Worm (Caenorhabditis elegans) whole organism, L1 larva: Measurements from ENCODE around the gene catp-4.

Experiments used
- C04F5.9 ChIP-seq: sonication (generic microtip); optimal IDR thresholded peaks from 2 replicates; lab custom pipeline; 2016; ENCODE audit warnings: missing genetic modification characterization, missing compliant biosample characterization
- C34B4.2 ChIP-seq: sonication (generic microtip); optimal IDR thresholded peaks from 2 replicates; lab custom pipeline; 2017; ENCODE audit warnings: mild to moderate bottlenecking, missing genetic modification characterization, missing compliant biosample characterization
- aha-1 ChIP-seq: fragments of 150-350 bp; optimal IDR thresholded peaks from 2 replicates; lab custom pipeline; 2014; ENCODE audit warnings: missing biosample characterization, missing genetic modification characterization
- aly-2 ChIP-seq: fragments of 150-350 bp; optimal IDR thresholded peaks from 2 replicates; lab custom pipeline; 2014; ENCODE audit warnings: missing biosample characterization, missing genetic modification characterization
- blmp-1 ChIP-seq: fragments of 150-350 bp; optimal IDR thresholded peaks from 2 replicates; lab custom pipeline; 2014; ENCODE audit warnings: missing biosample characterization, missing genetic modification characterization
- ceh-63 ChIP-seq: fragments of 200-800 bp; sonication (Bioruptor generic); optimal IDR thresholded peaks from 2 replicates; lab custom pipeline; 2018; ENCODE audit warnings: mild to moderate bottlenecking, missing genetic modification characterization, missing compliant biosample characterization
- ceh-8 ChIP-seq: fragments of 200-800 bp; sonication (Bioruptor generic); optimal IDR thresholded peaks from 2 replicates; lab custom pipeline; 2018; ENCODE audit warnings: mild to moderate bottlenecking, missing genetic modification characterization, moderate library complexity, missing compliant biosample characterization
- ceh-82 ChIP-seq, 3 experiments: fragments of 150-350 bp in 1 of 3; sonication (generic microtip) in 2 of 3; optimal IDR thresholded peaks; 2 replicates each; lab custom pipeline; 2014 to 2017; ENCODE audit warnings: missing biosample characterization in 3 of 3, missing genetic modification characterization in 3 of 3
- ceh-88 ChIP-seq: fragments of 200-800 bp; sonication (Bioruptor generic); IDR thresholded peaks from 2 replicates; pipeline ENCODE4 v1.3.6; 2022; ENCODE audit warnings: missing genetic modification characterization, missing compliant biosample characterization
- ces-1 ChIP-seq: fragments of 150-350 bp; optimal IDR thresholded peaks from 2 replicates; lab custom pipeline; 2014; ENCODE audit warnings: missing biosample characterization, missing genetic modification reagents, missing genetic modification characterization
- dsc-1 ChIP-seq: sonication (generic microtip); optimal IDR thresholded peaks from 2 replicates; lab custom pipeline; 2016; ENCODE audit warnings: mild to moderate bottlenecking, missing genetic modification characterization, missing compliant biosample characterization
- efl-1 ChIP-seq, 4 experiments: fragments of 150-350 bp; optimal IDR thresholded peaks in 3 of 4; peaks in 1 of 4; 1 replicate in 1 of 4; 2 replicates in 3 of 4; lab custom pipeline; 2014; ENCODE audit warnings: missing biosample characterization in 2 of 4, missing genetic modification characterization in 2 of 4, missing genetic modification reagents in 2 of 4
- efl-3 ChIP-seq: fragments of 200-800 bp; sonication (Bioruptor generic); optimal IDR thresholded peaks from 2 replicates; lab custom pipeline; 2018; ENCODE audit warnings: mild to moderate bottlenecking, missing genetic modification characterization, missing compliant biosample characterization
- elt-2 ChIP-seq: sonication (generic microtip); optimal IDR thresholded peaks from 2 replicates; lab custom pipeline; 2016; ENCODE audit warnings: missing genetic modification characterization, mild to moderate bottlenecking, inconsistent platforms, missing compliant biosample characterization, missing genetic modification reagents
- elt-3 ChIP-seq, 6 experiments: fragments of 150-350 bp in 1 of 6; sonication (generic microtip); optimal IDR thresholded peaks; 2 replicates each; lab custom pipeline; 2017 to 2018; ENCODE audit warnings: missing biosample characterization in 6 of 6, missing genetic modification characterization in 6 of 6, inconsistent platforms in 1 of 6
- ets-5 ChIP-seq: fragments of 200-800 bp; sonication (Bioruptor generic); IDR thresholded peaks from 2 replicates; pipeline ENCODE4 v1.3.6; 2022; ENCODE audit warnings: missing genetic modification characterization, missing compliant biosample characterization
- fkh-10 ChIP-seq: sonication (generic microtip); optimal IDR thresholded peaks from 2 replicates; lab custom pipeline; 2017; ENCODE audit warnings: missing biosample characterization, missing genetic modification reagents, missing genetic modification characterization
- fkh-4 ChIP-seq: sonication (generic microtip); optimal IDR thresholded peaks from 2 replicates; lab custom pipeline; 2016; ENCODE audit warnings: missing compliant biosample characterization, missing genetic modification characterization, borderline replicate concordance
- fos-1 ChIP-seq: fragments of 150-350 bp; optimal IDR thresholded peaks from 2 replicates; lab custom pipeline; 2014; ENCODE audit warnings: missing biosample characterization, missing genetic modification characterization
- grh-1 ChIP-seq: fragments of 200-800 bp; sonication (Bioruptor generic); IDR thresholded peaks from 2 replicates; pipeline ENCODE4 v1.3.6; 2022; ENCODE audit warnings: missing genetic modification reagents, missing genetic modification characterization, missing compliant biosample characterization
- hlh-4 ChIP-seq: sonication (generic microtip); optimal IDR thresholded peaks from 2 replicates; lab custom pipeline; 2016; ENCODE audit warnings: mild to moderate bottlenecking, missing genetic modification characterization, missing compliant biosample characterization
- isw-1 ChIP-seq: fragments of 200-800 bp; sonication (Bioruptor generic); IDR thresholded peaks from 2 replicates; pipeline ENCODE4 v1.3.6; 2022; ENCODE audit warnings: missing genetic modification characterization, missing compliant biosample characterization
- jun-1 ChIP-seq: fragments of 150-350 bp; optimal IDR thresholded peaks from 2 replicates; lab custom pipeline; 2014; ENCODE audit warnings: missing biosample characterization, missing genetic modification reagents, missing genetic modification characterization
- lin-13 ChIP-seq: fragments of 150-350 bp; optimal IDR thresholded peaks from 2 replicates; lab custom pipeline; 2014; ENCODE audit warnings: missing biosample characterization, missing genetic modification reagents, missing genetic modification characterization
- lin-14 ChIP-seq: fragments of 200-800 bp; sonication (Bioruptor generic); optimal IDR thresholded peaks from 2 replicates; lab custom pipeline; 2018; ENCODE audit warnings: mild to moderate bottlenecking, missing genetic modification characterization, moderate library complexity, missing compliant biosample characterization
- lin-15B ChIP-seq: fragments of 150-350 bp; sonication (generic microtip); optimal IDR thresholded peaks from 3 replicates; lab custom pipeline; 2014; ENCODE audit warnings: missing biosample characterization, missing genetic modification characterization
- lin-35 ChIP-seq, 2 experiments: fragments of 150-350 bp; optimal IDR thresholded peaks; 2 replicates each; lab custom pipeline; 2014; ENCODE audit warnings: missing biosample characterization in 2 of 2, missing genetic modification characterization in 2 of 2, missing genetic modification reagents in 2 of 2
- lin-39 ChIP-seq: fragments of 150-350 bp; optimal IDR thresholded peaks from 2 replicates; lab custom pipeline; 2014; ENCODE audit warnings: missing biosample characterization, missing genetic modification reagents, missing genetic modification characterization
- lir-3 ChIP-seq: sonication (generic microtip); optimal IDR thresholded peaks from 2 replicates; lab custom pipeline; 2016; ENCODE audit warnings: mild to moderate bottlenecking, missing genetic modification characterization, moderate library complexity, missing compliant biosample characterization; ENCODE audit not compliant: poor library complexity
- mab-9 ChIP-seq: fragments of 200-800 bp; sonication (Bioruptor generic); IDR thresholded peaks from 2 replicates; pipeline ENCODE4 v1.3.6; 2022; ENCODE audit warnings: missing genetic modification reagents, missing genetic modification characterization, missing compliant biosample characterization
- nhr-19 ChIP-seq: fragments of 200-800 bp; sonication (Bioruptor generic); conservative IDR thresholded peaks from 2 replicates; pipeline ENCODE4 v1.3.6; 2022; ENCODE audit warnings: missing genetic modification characterization, missing compliant biosample characterization
- nhr-20 ChIP-seq: sonication (generic microtip); optimal IDR thresholded peaks from 2 replicates; lab custom pipeline; 2016; ENCODE audit warnings: mild to moderate bottlenecking, missing genetic modification characterization, missing compliant biosample characterization
- nhr-47 ChIP-seq: sonication (generic microtip); optimal IDR thresholded peaks from 2 replicates; lab custom pipeline; 2016; ENCODE audit warnings: mild to moderate bottlenecking, missing genetic modification characterization, moderate library complexity, missing compliant biosample characterization
- nhr-71 ChIP-seq: sonication (generic microtip); optimal IDR thresholded peaks from 2 replicates; lab custom pipeline; 2016; ENCODE audit warnings: mild to moderate bottlenecking, missing genetic modification characterization, moderate library complexity, missing compliant biosample characterization
- nhr-77 ChIP-seq: fragments of 150-350 bp; optimal IDR thresholded peaks from 2 replicates; lab custom pipeline; 2014; ENCODE audit warnings: missing biosample characterization, missing genetic modification characterization
- nhr-85 ChIP-seq: sonication (generic microtip); peaks from one replicate; lab custom pipeline; 2016; ENCODE audit warnings: missing genetic modification characterization, inconsistent platforms, missing compliant biosample characterization
- pag-3 ChIP-seq: sonication (generic microtip); optimal IDR thresholded peaks from 2 replicates; lab custom pipeline; 2017; ENCODE audit warnings: missing genetic modification characterization, mild to moderate bottlenecking, missing compliant biosample characterization, antibody characterized with exemption, borderline replicate concordance; ENCODE audit not compliant: insufficient read depth
- pax-3 ChIP-seq: fragments of 200-800 bp; sonication (Bioruptor generic); optimal IDR thresholded peaks from 2 replicates; lab custom pipeline; 2018; ENCODE audit warnings: mild to moderate bottlenecking, missing genetic modification characterization, moderate library complexity, missing compliant biosample characterization
- rnt-1 ChIP-seq: sonication (generic microtip); optimal IDR thresholded peaks from 2 replicates; lab custom pipeline; 2016; ENCODE audit warnings: mild to moderate bottlenecking, missing genetic modification characterization, moderate library complexity, missing compliant biosample characterization
- skn-1 ChIP-seq: fragments of 150-350 bp; optimal IDR thresholded peaks from 2 replicates; lab custom pipeline; 2014; ENCODE audit warnings: missing biosample characterization, missing genetic modification characterization
- snpc-4 ChIP-seq: fragments of 150-350 bp; optimal IDR thresholded peaks from 2 replicates; lab custom pipeline; 2014; ENCODE audit warnings: missing biosample characterization, missing genetic modification characterization
- snu-23 ChIP-seq: sonication (generic microtip); optimal IDR thresholded peaks from 2 replicates; lab custom pipeline; 2016; ENCODE audit warnings: missing genetic modification characterization, missing compliant biosample characterization
- unc-130 ChIP-seq: fragments of 150-350 bp; optimal IDR thresholded peaks from 2 replicates; lab custom pipeline; 2017; ENCODE audit warnings: missing biosample characterization, missing genetic modification characterization, inconsistent platforms
- unc-86 ChIP-seq: sonication (generic microtip); optimal IDR thresholded peaks from 2 replicates; lab custom pipeline; 2016; ENCODE audit warnings: missing genetic modification characterization, missing compliant biosample characterization
- unc-98 ChIP-seq: fragments of 200-800 bp; sonication (Bioruptor generic); IDR thresholded peaks from 2 replicates; pipeline ENCODE4 v1.3.6; 2022; ENCODE audit warnings: missing genetic modification characterization, missing compliant biosample characterization
- vab-15 ChIP-seq: sonication (generic microtip); optimal IDR thresholded peaks from 2 replicates; lab custom pipeline; 2017; ENCODE audit warnings: missing genotype, mild to moderate bottlenecking, missing genetic modification characterization, missing compliant biosample characterization
- zip-4 ChIP-seq: fragments of 200-800 bp; sonication (Bioruptor generic); optimal IDR thresholded peaks from 2 replicates; lab custom pipeline; 2018; ENCODE audit warnings: mild to moderate bottlenecking, missing genetic modification characterization, moderate library complexity, missing compliant biosample characterization
- ztf-11 ChIP-seq, 2 experiments: sonication (generic microtip); optimal IDR thresholded peaks; 2 replicates each; lab custom pipeline; 2016 to 2017; ENCODE audit warnings: missing genetic modification characterization in 2 of 2, missing biosample characterization in 1 of 2, missing compliant biosample characterization in 1 of 2
- ztf-4 ChIP-seq: fragments of 150-350 bp; optimal IDR thresholded peaks from 2 replicates; lab custom pipeline; 2014; ENCODE audit warnings: missing biosample characterization, missing genetic modification characterization

catp-4 gene

DNA sequence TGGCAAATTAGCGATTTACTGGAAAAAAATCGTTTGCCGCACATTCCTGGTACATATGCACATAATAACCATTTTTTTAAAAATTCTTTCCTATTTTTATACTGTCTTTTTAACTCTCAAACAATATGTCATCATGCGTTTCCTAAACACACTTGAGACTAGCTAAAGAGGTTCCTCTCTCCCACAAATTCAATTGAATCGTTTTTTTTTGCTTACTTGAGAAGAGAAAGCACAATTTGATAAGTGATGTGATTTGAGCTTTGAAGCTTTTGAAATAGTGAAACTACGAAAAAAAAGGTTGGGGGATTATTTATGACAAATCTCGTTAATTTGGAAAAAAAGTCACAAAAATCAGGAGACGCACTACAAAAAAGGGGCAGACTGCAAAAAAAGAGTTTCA, 38.4 kb upstream of the catp-4 start:
- no peak for TF ChIP-seq hlh-4 (tag; lab: Kevin White, UChicago)
- TF ChIP-seq nhr-47, result no peak
- peak; percentile 55 for TF ChIP-seq fkh-10 (GFP tag; lab: Kevin White, UChicago)
- TF ChIP-seq fkh-4, result no peak
- no peak for TF ChIP-seq C34B4.2
- no peak for TF ChIP-seq pag-3
- no peak for TF ChIP-seq ceh-88 (GFP tag; lab: Robert Waterston, UW)
- TF ChIP-seq grh-1 (GFP tag; lab: Robert Waterston, UW), result no peak

DNA sequence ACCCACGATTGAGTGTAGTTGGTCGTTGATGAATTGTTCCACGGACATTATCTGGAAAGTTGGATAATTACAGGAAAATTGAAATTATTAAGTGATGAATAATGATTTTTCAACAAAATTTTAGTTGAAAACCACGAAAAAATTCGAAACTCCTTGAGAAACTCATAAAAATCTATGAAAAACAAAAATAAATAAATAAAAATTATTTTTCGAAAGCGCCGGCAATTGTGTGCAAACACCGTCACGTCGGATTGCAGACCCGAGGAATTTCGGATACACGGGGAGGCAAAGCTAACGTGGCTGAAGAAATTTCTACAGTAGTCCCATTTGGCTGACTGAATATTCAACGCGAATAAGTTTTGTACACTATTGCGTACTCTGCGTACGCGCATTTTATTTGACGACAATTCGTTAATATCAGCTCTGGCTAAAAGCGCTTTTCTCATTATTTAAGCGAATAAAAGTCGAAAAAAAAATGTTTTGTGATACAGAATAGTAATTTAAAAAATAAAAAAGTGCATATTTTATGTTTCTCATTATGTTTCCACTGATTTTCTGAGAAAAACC, 31.7 kb upstream of the catp-4 start, which contains the start of gene mog-4:
Gene mog-4 (minus strand): TSS at position 51 of the 567 bp plus-strand sequence.
- TF ChIP-seq fkh-10 (GFP tag; lab: Kevin White, UChicago), result peak; percentile 65
- TF ChIP-seq ztf-4 (tag; lab: Kevin White, UChicago), result peak; percentile 63
- peak; percentile 97 for TF ChIP-seq C04F5.9 (tag; lab: Kevin White, UChicago)
- peak; percentile 45 for TF ChIP-seq aly-2 (tag; lab: Kevin White, UChicago)
- peak; percentile 6 for TF ChIP-seq aha-1 (tag; lab: Kevin White, UChicago)
- peak; percentile 98 for TF ChIP-seq dsc-1 (tag; lab: Kevin White, UChicago)
- TF ChIP-seq nhr-77, result peak; percentile 95
- peak; percentile 85 for TF ChIP-seq zip-4 (GFP tag; lab: Kevin White, UChicago)
- TF ChIP-seq unc-98 (GFP tag; lab: Robert Waterston, UW), result peak; percentile 100
- peak; percentile 67 for TF ChIP-seq hlh-4 (tag; lab: Kevin White, UChicago)
- TF ChIP-seq nhr-19 (GFP tag; lab: Robert Waterston, UW), result peak; percentile 100
- peak; percentile 98 for TF ChIP-seq nhr-85 (tag; lab: Kevin White, UChicago)
- TF ChIP-seq elt-3 (tag; optimal IDR thresholded peaks at IDR 0.05; lab: Kevin White, UChicago), result peak in 2 of 6 experiments; percentile 66 to 68
- peak; percentile 69 to 86 for TF ChIP-seq lin-35 (GFP tag; optimal IDR thresholded peaks at IDR 0.05; lab: Kevin White, UChicago)
- TF ChIP-seq pax-3 (tag; lab: Kevin White, UChicago), result peak; percentile 98
- TF ChIP-seq lin-14, result peak; percentile 97
- TF ChIP-seq lin-15B (tag; lab: Kevin White, UChicago), result peak; percentile 73
- TF ChIP-seq jun-1, result peak; percentile 74
- TF ChIP-seq ets-5 (GFP tag; lab: Robert Waterston, UW), result peak; percentile 92; the same call in 1 of the 2 replicates
- peak; percentile 61 to 74 (median 63) for TF ChIP-seq ceh-82 (tag; optimal IDR thresholded peaks at IDR 0.05; lab: Kevin White, UChicago)
- peak; percentile 81 for TF ChIP-seq unc-130 (tag; lab: Kevin White, UChicago)
- TF ChIP-seq elt-2 (tag; lab: Kevin White, UChicago), result peak; percentile 86
- peak; percentile 95 for TF ChIP-seq ceh-8 (GFP tag; lab: Kevin White, UChicago)
- peak; percentile 34 for TF ChIP-seq ces-1 (GFP tag; lab: Kevin White, UChicago)
- TF ChIP-seq efl-3 (GFP tag; lab: Kevin White, UChicago), result peak; percentile 73
- TF ChIP-seq nhr-20, result peak; percentile 97
- peak; percentile 99 for TF ChIP-seq nhr-71
- TF ChIP-seq vab-15 (tag; lab: Kevin White, UChicago), result peak; percentile 91
- TF ChIP-seq skn-1 (tag; lab: Kevin White, UChicago), result peak; percentile 33
- peak; percentile 100 for TF ChIP-seq isw-1
- TF ChIP-seq efl-1 (optimal IDR thresholded peaks at IDR 0.05; lab: Kevin White, UChicago), result peak; percentile 85 to 86
- TF ChIP-seq efl-1 (GFP tag; optimal IDR thresholded peaks at IDR 0.05 in 1 of 2; lab: Kevin White, UChicago), result peak; percentile 77 to 98
- peak; percentile 38 for TF ChIP-seq lin-39 (tag; lab: Kevin White, UChicago)
- peak; percentile 99 for TF ChIP-seq grh-1 (GFP tag; lab: Robert Waterston, UW)
- peak in 1 of 2 experiments; percentile 96 for TF ChIP-seq ztf-11 (tag; optimal IDR thresholded peaks at IDR 0.05; lab: Kevin White, UChicago)
- peak; percentile 100 for TF ChIP-seq mab-9 (GFP tag; lab: Robert Waterston, UW)
- peak; percentile 49 for TF ChIP-seq blmp-1 (tag; lab: Kevin White, UChicago)
- peak; percentile 71 for TF ChIP-seq lin-13 (GFP tag; lab: Kevin White, UChicago)
- TF ChIP-seq unc-86 (tag; lab: Kevin White, UChicago), result peak; percentile 97
- TF ChIP-seq rnt-1 (tag; lab: Kevin White, UChicago), result peak; percentile 96
- TF ChIP-seq C34B4.2, result peak; percentile 54
- peak; percentile 77 for TF ChIP-seq snpc-4
- TF ChIP-seq snu-23, result peak; percentile 98
- peak; percentile 26 for TF ChIP-seq fos-1 (tag; lab: Kevin White, UChicago)
- TF ChIP-seq ceh-63, result peak; percentile 93
- peak; percentile 99 for TF ChIP-seq lir-3 (tag; lab: Kevin White, UChicago)
